Fruit fly (Drosophila melanogaster) whole organism, embryonic: ENCODE measurements around the gene HemK1.

Source experiments
- Bgb ChIP-seq: fragments of 200-800 bp; sonication (Bioruptor generic); IDR thresholded peaks from 2 replicates; pipeline ENCODE4 v1.3.6; 2022; ENCODE audit warnings: missing biosample characterization, missing genetic modification characterization; ENCODE audit not compliant: partially characterized antibody
- C15 ChIP-seq: fragments of 200-800 bp; sonication (Bioruptor generic); IDR thresholded peaks from 3 replicates; pipeline ENCODE4 v1.3.6; 2022; ENCODE audit warnings: missing biosample characterization, missing genetic modification characterization
- CG10267 ChIP-seq: fragments of 200-800 bp; sonication (Bioruptor generic); optimal IDR thresholded peaks from 2 replicates; lab custom pipeline; 2018; ENCODE audit warnings: missing biosample characterization, mild to moderate bottlenecking, missing genetic modification characterization, moderate library complexity
- CG10543 ChIP-seq: fragments of 200-800 bp; sonication (Bioruptor generic); optimal IDR thresholded peaks from 3 replicates; lab custom pipeline; 2017; ENCODE audit warnings: missing biosample characterization, mild to moderate bottlenecking, missing genetic modification characterization, moderate library complexity
- CG11696 ChIP-seq: fragments of 200-800 bp; sonication (Bioruptor generic); IDR thresholded peaks from 2 replicates; pipeline ENCODE4 v1.3.6; 2022; ENCODE audit warnings: missing biosample characterization, missing genetic modification characterization
- CG11723 ChIP-seq: fragments of 200-800 bp; sonication (Bioruptor generic); optimal IDR thresholded peaks from 2 replicates; lab custom pipeline; 2017; ENCODE audit warnings: missing biosample characterization, mild to moderate bottlenecking, missing genetic modification characterization
- CG13123 ChIP-seq: fragments of 200-800 bp; sonication (Bioruptor generic); optimal IDR thresholded peaks from 2 replicates; lab custom pipeline; 2016; ENCODE audit warnings: missing biosample characterization, missing genetic modification characterization
- CG14860 ChIP-seq: fragments of 200-800 bp; sonication (Bioruptor generic); IDR thresholded peaks from 3 replicates; pipeline ENCODE4 v1.3.6; 2022; ENCODE audit warnings: missing biosample characterization, missing genetic modification characterization; ENCODE audit not compliant: partially characterized antibody
- CG16815 ChIP-seq: fragments of 200-800 bp; sonication (Bioruptor generic); optimal IDR thresholded peaks from 3 replicates; lab custom pipeline; 2017; ENCODE audit warnings: missing biosample characterization, mild to moderate bottlenecking, missing genetic modification characterization
- CG17359 ChIP-seq: fragments of 200-800 bp; sonication (Bioruptor generic); optimal IDR thresholded peaks from 3 replicates; lab custom pipeline; 2018; ENCODE audit warnings: missing biosample characterization, mild to moderate bottlenecking, missing genetic modification characterization, moderate library complexity
- CG17612 ChIP-seq: fragments of 200-800 bp; sonication (Bioruptor generic); IDR thresholded peaks from 2 replicates; pipeline ENCODE4 v1.3.6; 2022; ENCODE audit warnings: missing biosample characterization, missing genetic modification characterization
- CG17829 ChIP-seq: fragments of 200-800 bp; optimal IDR thresholded peaks from 2 replicates; lab custom pipeline; 2019; ENCODE audit warnings: missing biosample characterization, mild to moderate bottlenecking, missing genetic modification characterization, moderate library complexity
- CG2116 ChIP-seq: fragments of 200-800 bp; sonication (Bioruptor generic); optimal IDR thresholded peaks from 3 replicates; lab custom pipeline; 2018; ENCODE audit warnings: missing biosample characterization, mild to moderate bottlenecking, missing genetic modification characterization
- CG2202 ChIP-seq: fragments of 200-800 bp; sonication (Bioruptor generic); optimal IDR thresholded peaks from 2 replicates; lab custom pipeline; 2018; ENCODE audit warnings: missing biosample characterization, mild to moderate bottlenecking, missing genetic modification characterization
- CG3995 ChIP-seq: fragments of 200-800 bp; sonication (Bioruptor generic); optimal IDR thresholded peaks from 3 replicates; lab custom pipeline; 2016; ENCODE audit warnings: missing biosample characterization, missing genetic modification characterization
- CG5245 ChIP-seq: fragments of 200-800 bp; sonication (Bioruptor generic); optimal IDR thresholded peaks from 3 replicates; lab custom pipeline; 2016; ENCODE audit warnings: missing biosample characterization, missing genetic modification characterization
- CG6813 ChIP-seq: fragments of 200-800 bp; sonication (Bioruptor generic); optimal IDR thresholded peaks from 2 replicates; lab custom pipeline; 2017; ENCODE audit warnings: missing biosample characterization, missing genetic modification characterization, mild to moderate bottlenecking, moderate library complexity, missing genetic modification reagents
- CG7786 ChIP-seq: fragments of 200-800 bp; sonication (Bioruptor generic); optimal IDR thresholded peaks from 2 replicates; lab custom pipeline; 2016; ENCODE audit warnings: missing biosample characterization, missing genetic modification characterization
- CG8290 ChIP-seq, 3 experiments: fragments of 200-800 bp; sonication (Bioruptor generic); optimal IDR thresholded peaks; 2 replicates each; lab custom pipeline; 2016 to 2019; ENCODE audit warnings: missing biosample characterization in 3 of 3, missing genetic modification characterization in 3 of 3, mild to moderate bottlenecking in 2 of 3, moderate library complexity in 1 of 3
- D ChIP-seq, 2 experiments: fragments of 200-800 bp in 1 of 2; fragments of >200 bp in 1 of 2; sonication (Bioruptor generic) in 1 of 2; optimal IDR thresholded peaks; 2 replicates in 1 of 2; 3 replicates in 1 of 2; lab custom pipeline; 2017; ENCODE audit warnings: mild to moderate bottlenecking in 1 of 2, missing biosample characterization in 1 of 2, missing genetic modification characterization in 1 of 2, missing genetic modification reagents in 1 of 2
- Dbx ChIP-seq: fragments of 200-800 bp; sonication (Bioruptor generic); IDR thresholded peaks from 3 replicates; pipeline ENCODE4 v1.3.6; 2022; ENCODE audit warnings: missing biosample characterization, missing genetic modification characterization
- Dip2 ChIP-seq: fragments of 200-800 bp; sonication (Bioruptor generic); IDR thresholded peaks from 2 replicates; pipeline ENCODE4 v1.3.6; 2022; ENCODE audit warnings: missing biosample characterization, missing genetic modification characterization
- Doc2 ChIP-seq: fragments of 200-800 bp; sonication (Bioruptor generic); IDR thresholded peaks from 2 replicates; pipeline ENCODE4 v1.3.6; 2022; ENCODE audit warnings: missing biosample characterization, missing genetic modification characterization
- Drgx ChIP-seq: fragments of 200-800 bp; sonication (Bioruptor generic); IDR thresholded peaks from 2 replicates; pipeline ENCODE4 v1.3.6; 2022; ENCODE audit warnings: missing biosample characterization, missing genetic modification characterization
- Ets97D ChIP-seq: fragments of 200-800 bp; sonication (Bioruptor generic); optimal IDR thresholded peaks from 3 replicates; lab custom pipeline; 2016; ENCODE audit warnings: missing biosample characterization, missing genetic modification characterization
- Jarid2 ChIP-seq: fragments of 200-800 bp; sonication (Bioruptor generic); optimal IDR thresholded peaks from 3 replicates; lab custom pipeline; 2017; ENCODE audit warnings: mild to moderate bottlenecking, missing biosample characterization, missing genetic modification reagents, missing genetic modification characterization
- Lpt ChIP-seq: fragments of >200 bp; optimal IDR thresholded peaks from 2 replicates; lab custom pipeline; 2018; ENCODE audit warnings: missing biosample characterization, missing genetic modification characterization
- MESR4 ChIP-seq: fragments of 200-800 bp; sonication (Bioruptor generic); optimal IDR thresholded peaks from 2 replicates; lab custom pipeline; 2018; ENCODE audit warnings: missing biosample characterization, mild to moderate bottlenecking, missing genetic modification characterization, moderate library complexity
- Oaz ChIP-seq: fragments of 200-800 bp; sonication (Bioruptor generic); IDR thresholded peaks from 2 replicates; pipeline ENCODE4 v1.3.6; 2022; ENCODE audit warnings: missing biosample characterization, missing genetic modification characterization
- Pdp1 ChIP-seq, 2 experiments: fragments of 200-800 bp; sonication (Bioruptor generic); optimal IDR thresholded peaks; 3 replicates each; lab custom pipeline; 2016; ENCODE audit warnings: missing biosample characterization in 2 of 2, missing genetic modification characterization in 2 of 2, mild to moderate bottlenecking in 1 of 2, moderate library complexity in 1 of 2
- Ravus ChIP-seq: fragments of 200-800 bp; sonication (Bioruptor generic); IDR thresholded peaks from 2 replicates; pipeline ENCODE4 v1.3.6; 2022; ENCODE audit warnings: missing biosample characterization, missing genetic modification characterization
- Spps ChIP-seq: fragments of 200-800 bp; sonication (Bioruptor generic); optimal IDR thresholded peaks from 2 replicates; lab custom pipeline; 2018; ENCODE audit warnings: missing biosample characterization, mild to moderate bottlenecking, missing genetic modification characterization
- TFAM ChIP-seq: fragments of 200-800 bp; sonication (Bioruptor generic); optimal IDR thresholded peaks from 2 replicates; lab custom pipeline; 2017; ENCODE audit warnings: missing biosample characterization, missing genetic modification characterization, inconsistent platforms
- YL-1 ChIP-seq: fragments of 200-800 bp; sonication (Bioruptor generic); optimal IDR thresholded peaks from 3 replicates; lab custom pipeline; 2017; ENCODE audit warnings: missing biosample characterization, mild to moderate bottlenecking, missing genetic modification characterization
- ac ChIP-seq: fragments of 200-800 bp; sonication (Bioruptor generic); optimal IDR thresholded peaks from 3 replicates; lab custom pipeline; 2017; ENCODE audit warnings: missing biosample characterization, mild to moderate bottlenecking, missing genetic modification characterization
- ap ChIP-seq: fragments of 200-800 bp; sonication (Bioruptor generic); IDR thresholded peaks from 2 replicates; pipeline ENCODE4 v1.3.6; 2022; ENCODE audit warnings: missing biosample characterization, missing genetic modification characterization
- br ChIP-seq: fragments of >200 bp; optimal IDR thresholded peaks from 2 replicates; lab custom pipeline; 2017
- croc ChIP-seq: fragments of 200-800 bp; sonication (Bioruptor generic); conservative IDR thresholded peaks from 3 replicates; pipeline ENCODE4 v1.3.6; 2022; ENCODE audit warnings: missing biosample characterization, missing genetic modification characterization
- disco-r ChIP-seq: fragments of 200-800 bp; sonication (Bioruptor generic); optimal IDR thresholded peaks from 2 replicates; lab custom pipeline; 2016; ENCODE audit warnings: missing biosample characterization, missing genetic modification characterization
- fd64A ChIP-seq: fragments of 200-800 bp; sonication (Bioruptor generic); optimal IDR thresholded peaks from 3 replicates; lab custom pipeline; 2018; ENCODE audit warnings: missing biosample characterization, mild to moderate bottlenecking, missing genetic modification characterization
- grn ChIP-seq: fragments of 200-800 bp; sonication (Bioruptor generic); optimal IDR thresholded peaks from 3 replicates; lab custom pipeline; 2017; ENCODE audit warnings: missing biosample characterization, missing genetic modification characterization
- ham ChIP-seq: fragments of 200-800 bp; sonication (Bioruptor generic); IDR thresholded peaks from 2 replicates; pipeline ENCODE4 v1.3.6; 2022; ENCODE audit warnings: missing biosample characterization, missing genetic modification characterization
- nmo ChIP-seq: fragments of 200-800 bp; sonication (Bioruptor generic); optimal IDR thresholded peaks from 2 replicates; lab custom pipeline; 2018; ENCODE audit warnings: missing biosample characterization, mild to moderate bottlenecking, missing genetic modification characterization, moderate library complexity
- nom ChIP-seq: fragments of 200-800 bp; sonication (Bioruptor generic); optimal IDR thresholded peaks from 2 replicates; lab custom pipeline; 2017; ENCODE audit warnings: missing biosample characterization, missing genetic modification characterization, mild to moderate bottlenecking, moderate library complexity, missing genetic modification reagents
- onecut ChIP-seq: fragments of 200-800 bp; sonication (Bioruptor generic); IDR thresholded peaks from 2 replicates; pipeline ENCODE4 v1.3.6; 2022; ENCODE audit warnings: missing biosample characterization, missing genetic modification characterization
- pnt ChIP-seq: fragments of 200-800 bp; sonication (Bioruptor generic); optimal IDR thresholded peaks from 3 replicates; lab custom pipeline; 2016; ENCODE audit warnings: missing biosample characterization, missing genetic modification characterization
- row ChIP-seq: fragments of 200-800 bp; sonication (Bioruptor generic); IDR thresholded peaks from 3 replicates; pipeline ENCODE4 v1.3.6; 2022; ENCODE audit warnings: missing biosample characterization, missing genetic modification characterization
- salm ChIP-seq: fragments of 200-800 bp; sonication (Bioruptor generic); optimal IDR thresholded peaks from 2 replicates; lab custom pipeline; 2018; ENCODE audit warnings: missing biosample characterization, mild to moderate bottlenecking, missing genetic modification characterization
- sd ChIP-seq: fragments of 200-800 bp; sonication (Bioruptor generic); optimal IDR thresholded peaks from 3 replicates; lab custom pipeline; 2018; ENCODE audit warnings: missing biosample characterization, mild to moderate bottlenecking, missing genetic modification characterization, moderate library complexity
- ttk ChIP-seq: fragments of 200-800 bp; sonication (Bioruptor generic); IDR thresholded peaks from 2 replicates; pipeline ENCODE4 v2.1.2; 2022; ENCODE audit warnings: missing biosample characterization, missing genetic modification characterization
- twi ChIP-seq: fragments of 200-800 bp; optimal IDR thresholded peaks from 2 replicates; lab custom pipeline; 2019; ENCODE audit warnings: missing biosample characterization, mild to moderate bottlenecking, missing genetic modification characterization, moderate library complexity

HemK1 gene

dm6 chr2L:6498448-6498847, 30.9 kb upstream of the HemK1 start, which contains the start of gene CG31637 (continued):
- no peak for TF ChIP-seq Drgx
- TF ChIP-seq CG11723 (GFP tag; lab: Kevin White, UChicago), result no peak
- no peak for TF ChIP-seq CG13123 (GFP tag; lab: Kevin White, UChicago)
- peak in 1 of 2 experiments; percentile 62 for TF ChIP-seq Pdp1 (GFP tag; optimal IDR thresholded peaks at IDR 0.05; lab: Kevin White, UChicago)
- peak; percentile 9 for TF ChIP-seq CG10543 (GFP tag; lab: Kevin White, UChicago)
- TF ChIP-seq CG7786, result peak; percentile 9
- peak; percentile 98 for TF ChIP-seq CG3995 (GFP tag; lab: Kevin White, UChicago)
- TF ChIP-seq D (optimal IDR thresholded peaks at IDR 0.05; lab: Kevin White, UChicago), result no peak
- TF ChIP-seq D (GFP tag; optimal IDR thresholded peaks at IDR 0.05; lab: Kevin White, UChicago), result no peak
- TF ChIP-seq Jarid2 (GFP tag; lab: Kevin White, UChicago), result peak; percentile 92
- peak; percentile 31 for TF ChIP-seq sd (tag; lab: Kevin White, UChicago)
- TF ChIP-seq CG2202 (tag; lab: Kevin White, UChicago), result no peak
- no peak for TF ChIP-seq ham (GFP tag; lab: Robert Waterston, UW)
- peak; percentile 74 for TF ChIP-seq CG17829 (tag; lab: Kevin White, UChicago)
- TF ChIP-seq Ets97D, result peak; percentile 81
- TF ChIP-seq CG5245, result no peak
- no peak for TF ChIP-seq CG11696 (GFP tag; lab: Robert Waterston, UW)
- no peak for TF ChIP-seq CG17612 (GFP tag; lab: Robert Waterston, UW)
- no peak for TF ChIP-seq pnt (GFP tag; lab: Kevin White, UChicago)
- no peak for TF ChIP-seq disco-r (GFP tag; lab: Kevin White, UChicago)
- TF ChIP-seq CG2116 (GFP tag; lab: Kevin White, UChicago), result peak; percentile 18
- TF ChIP-seq Doc2 (GFP tag; lab: Robert Waterston, UW), result no peak
- no peak for TF ChIP-seq C15 (GFP tag; lab: Robert Waterston, UW)
- TF ChIP-seq ttk (GFP tag; lab: Robert Waterston, UW), result no peak; the same call in 1 of the 2 replicates
- TF ChIP-seq CG16815, result no peak
- no peak for TF ChIP-seq CG8290 (GFP tag; optimal IDR thresholded peaks at IDR 0.05; lab: Kevin White, UChicago)
- TF ChIP-seq CG8290 (tag; optimal IDR thresholded peaks at IDR 0.05; lab: Kevin White, UChicago), result peak in 1 of 2 experiments; percentile 87
- TF ChIP-seq YL-1 (GFP tag; lab: Kevin White, UChicago), result peak; percentile 74
- no peak for TF ChIP-seq CG14860 (GFP tag; lab: Robert Waterston, UW)
- TF ChIP-seq Bgb (GFP tag; lab: Robert Waterston, UW), result peak; percentile 32; the same call in 1 of the 2 replicates
- no peak for TF ChIP-seq Dip2 (GFP tag; lab: Robert Waterston, UW)
- TF ChIP-seq TFAM (GFP tag; lab: Kevin White, UChicago), result no peak
- TF ChIP-seq Spps (tag; lab: Kevin White, UChicago), result no peak
- peak; percentile 54 for TF ChIP-seq nom (GFP tag; lab: Kevin White, UChicago)
- no peak for TF ChIP-seq fd64A
- TF ChIP-seq ac (GFP tag; lab: Kevin White, UChicago), result peak; percentile 16
- no peak for TF ChIP-seq Oaz (GFP tag; lab: Robert Waterston, UW)
- peak; percentile 49 for TF ChIP-seq CG10267 (tag; lab: Kevin White, UChicago)
- peak; percentile 81 for TF ChIP-seq MESR4 (GFP tag; lab: Kevin White, UChicago)
- TF ChIP-seq nmo (GFP tag; lab: Kevin White, UChicago), result peak; percentile 63
- peak; percentile 57 for TF ChIP-seq grn (GFP tag; lab: Kevin White, UChicago)
- no peak for TF ChIP-seq Lpt
- no peak for TF ChIP-seq CG6813
- TF ChIP-seq br (lab: Kevin White, UChicago), result no peak
- peak; percentile 66 for TF ChIP-seq Dbx (GFP tag; lab: Robert Waterston, UW)
- peak; percentile 48; the same call in 2 of the 3 replicates for TF ChIP-seq row (GFP tag; lab: Robert Waterston, UW)
- no peak for TF ChIP-seq twi
- TF ChIP-seq CG17359 (tag; lab: Kevin White, UChicago), result peak; percentile 0
- TF ChIP-seq onecut (GFP tag; lab: Robert Waterston, UW), result 0 out of 2 replicates have a peak, but pooled peaks have one; percentile 23
- TF ChIP-seq salm (tag; lab: Kevin White, UChicago), result peak; percentile 34
- no peak for TF ChIP-seq ap
- TF ChIP-seq Ravus (GFP tag; lab: Robert Waterston, UW), result no peak
- no peak for TF ChIP-seq croc
